Fruit fly (Drosophila melanogaster): Measurements from ENCODE around the gene RpL34a.

RpL34a gene

DNA sequence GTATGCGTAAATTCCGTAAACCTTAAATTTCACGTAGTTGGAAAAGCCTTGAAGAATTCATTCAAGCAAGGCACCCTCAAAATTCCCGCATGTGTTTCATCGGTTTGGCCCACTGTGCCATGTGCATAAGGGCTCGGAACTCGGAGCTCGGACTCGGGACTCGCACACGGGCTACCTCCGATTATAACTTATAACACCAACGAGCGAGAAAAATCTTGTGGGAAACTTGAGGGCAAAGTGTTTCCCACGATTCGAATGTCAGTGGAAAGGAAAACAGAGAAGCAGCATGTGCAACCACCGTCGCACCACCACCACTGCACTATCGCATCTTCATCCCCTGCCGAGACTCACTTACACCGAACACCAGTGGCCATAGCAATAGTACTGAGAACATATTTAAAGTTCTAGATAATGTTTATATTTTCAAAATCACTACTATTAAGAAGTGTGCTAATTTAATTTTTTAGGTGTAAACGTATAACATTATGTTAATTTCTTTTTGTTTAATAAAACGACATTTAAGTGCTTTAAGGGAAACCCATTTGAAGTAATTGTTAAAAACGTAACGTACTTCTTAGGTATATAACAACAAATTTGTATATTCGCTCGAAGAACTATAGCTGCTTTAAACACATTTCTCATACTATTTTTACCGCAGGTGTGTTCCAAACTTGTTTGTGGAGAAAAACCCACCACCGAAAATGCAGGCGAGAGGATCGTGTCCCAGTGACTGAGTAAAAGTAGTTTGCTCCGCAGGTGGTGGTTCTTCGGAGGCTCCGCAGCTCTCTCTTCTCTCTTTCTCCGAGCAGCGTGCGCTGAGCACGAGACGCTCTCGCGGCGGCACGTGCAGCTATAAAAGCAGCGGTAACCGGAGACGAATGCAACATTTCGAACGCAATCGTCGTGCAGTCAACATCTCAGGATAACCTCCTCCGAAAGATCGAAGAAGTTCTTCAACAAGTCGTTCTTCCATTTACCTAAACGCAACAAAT lies 22.6 kb downstream of the RpL34a start (continued):
- peak; percentile 77 for TF ChIP-seq Atf3 (GFP tag; optimal IDR thresholded peaks at IDR 0.05)
- no peak; the same call in 1 of the 2 replicates for TF ChIP-seq lmd (GFP tag; IDR thresholded peaks at IDR 0.05)
- peak; percentile 93 for TF ChIP-seq dmrt99B (tag; optimal IDR thresholded peaks at IDR 0.05)
- peak; percentile 67 for TF ChIP-seq pum (GFP tag; optimal IDR thresholded peaks at IDR 0.05)
- TF ChIP-seq CG31224 (GFP tag; IDR thresholded peaks at IDR 0.05) = no peak
- peak; percentile 48 for TF ChIP-seq CG8765 (GFP tag; IDR thresholded peaks at IDR 0.05)
- no peak for TF ChIP-seq CG2120 (GFP tag; optimal IDR thresholded peaks at IDR 0.05)
- no peak for TF ChIP-seq CG1647 (GFP tag; optimal IDR thresholded peaks at IDR 0.05)
- TF ChIP-seq CG5953 (GFP tag; IDR thresholded peaks at IDR 0.05) = no peak
- TF ChIP-seq gcm (GFP tag; optimal IDR thresholded peaks at IDR 0.05) = peak; percentile 97
- peak; percentile 65; the same call in 1 of the 2 replicates for TF ChIP-seq E2f1 (GFP tag; IDR thresholded peaks at IDR 0.05)
- peak; percentile 68 for TF ChIP-seq CG16863 (GFP tag; optimal IDR thresholded peaks at IDR 0.05)
- TF ChIP-seq CG2889 (GFP tag; IDR thresholded peaks at IDR 0.05) = no peak
- TF ChIP-seq PHDP (tag; optimal IDR thresholded peaks at IDR 0.05) = peak; percentile 89
- TF ChIP-seq CG43689 (GFP tag; IDR thresholded peaks at IDR 0.05) = no peak
- TF ChIP-seq Abd-B (GFP tag; optimal IDR thresholded peaks at IDR 0.05) = peak; percentile 69
- peak; percentile 89 for TF ChIP-seq CG4328 (GFP tag; optimal IDR thresholded peaks at IDR 0.05)
- peak; percentile 11 for TF ChIP-seq CG3281 (GFP tag; optimal IDR thresholded peaks at IDR 0.05)
- no peak for TF ChIP-seq Taf1 (GFP tag; IDR thresholded peaks at IDR 0.05)
- TF ChIP-seq pnt (GFP tag; optimal IDR thresholded peaks at IDR 0.05) = peak; percentile 74
- TF ChIP-seq CG13775 (GFP tag; optimal IDR thresholded peaks at IDR 0.05) = peak; percentile 91
- TF ChIP-seq peb (GFP tag; IDR thresholded peaks at IDR 0.05) = peak; percentile 61
- TF ChIP-seq CG4360 (GFP tag; IDR thresholded peaks at IDR 0.05) = peak; percentile 38; the same call in 1 of the 2 replicates
- no peak for TF ChIP-seq nerfin-2 (GFP tag; IDR thresholded peaks at IDR 0.05; ENCODE audit: partially characterized antibody)
- TF ChIP-seq ems (GFP tag; optimal IDR thresholded peaks at IDR 0.05) = peak; percentile 51
- peak; percentile 98 for TF ChIP-seq CG9727 (GFP tag; optimal IDR thresholded peaks at IDR 0.05)
- TF ChIP-seq fd64A (GFP tag; optimal IDR thresholded peaks at IDR 0.05) = peak; percentile 84
- TF ChIP-seq NC2β (GFP tag; optimal IDR thresholded peaks at IDR 0.05) = peak; percentile 71
- TF ChIP-seq CG9609 (GFP tag; optimal IDR thresholded peaks at IDR 0.05) = peak; percentile 60
- peak; percentile 77 for TF ChIP-seq CG8281 (tag; optimal IDR thresholded peaks at IDR 0.05)
- TF ChIP-seq eve (GFP tag; optimal IDR thresholded peaks at IDR 0.05) = peak in 1 of 2 experiments; percentile 78
- no peak for TF ChIP-seq Ravus (GFP tag; IDR thresholded peaks at IDR 0.05)
- 0 out of 2 replicates have a peak, but pooled peaks have one; percentile 27 for TF ChIP-seq CG14667 (GFP tag; IDR thresholded peaks at IDR 0.05)
- no peak for TF ChIP-seq Lim3 (GFP tag; IDR thresholded peaks at IDR 0.05)
- TF ChIP-seq Elba2 (GFP tag; optimal IDR thresholded peaks at IDR 0.05) = peak; percentile 51
- peak; percentile 57 for TF ChIP-seq lab (GFP tag; optimal IDR thresholded peaks at IDR 0.05)
- TF ChIP-seq bigmax (GFP tag; optimal IDR thresholded peaks at IDR 0.05) = no peak
- peak; percentile 96 for TF ChIP-seq Ssrp (tag; optimal IDR thresholded peaks at IDR 0.05)
- peak; percentile 49 for TF ChIP-seq CG4617 (GFP tag; optimal IDR thresholded peaks at IDR 0.05; ENCODE audit: borderline replicate concordance)
- TF ChIP-seq lola (GFP tag; optimal IDR thresholded peaks at IDR 0.05) = peak in 1 of 3 experiments; percentile 100
- peak; percentile 92 for TF ChIP-seq CG10431 (GFP tag; optimal IDR thresholded peaks at IDR 0.05)
- TF ChIP-seq CG7357 (GFP tag; IDR thresholded peaks at IDR 0.05) = peak; percentile 44; the same call in 1 of the 3 replicates
- TF ChIP-seq gro (GFP tag; optimal IDR thresholded peaks at IDR 0.05) = no peak
- TF ChIP-seq kni (GFP tag; optimal IDR thresholded peaks at IDR 0.05) = peak; percentile 97
- peak; percentile 82 for TF ChIP-seq en (GFP tag; optimal IDR thresholded peaks at IDR 0.05)
- no peak for TF ChIP-seq ab (GFP tag; optimal IDR thresholded peaks at IDR 0.05)
- TF ChIP-seq stc (GFP tag; IDR thresholded peaks at IDR 0.05) = 0 out of 2 replicates have a peak, but pooled peaks have one; percentile 38
- no peak for TF ChIP-seq vnd (GFP tag; IDR thresholded peaks at IDR 0.05; ENCODE audit: partially characterized antibody)
